Worm (Caenorhabditis elegans) whole organism, L2 larva: ENCODE results near the gene pct-1.
A peak's percentile ranks its signal among the peaks of the same experiment; 100 is the strongest.

Experiments
- R02D3.7 ChIP-seq: fragments of 150-350 bp; optimal IDR thresholded peaks from 2 replicates; lab custom pipeline; 2014; ENCODE audit warnings: missing biosample characterization, missing genetic modification characterization
- Y55F3AM.14 ChIP-seq: fragments of 200-800 bp; sonication (Bioruptor generic); optimal IDR thresholded peaks from 2 replicates; lab custom pipeline; 2018; ENCODE audit warnings: mild to moderate bottlenecking, missing genetic modification characterization, missing compliant biosample characterization
- ZK546.5 ChIP-seq: sonication (generic microtip); optimal IDR thresholded peaks from 2 replicates; lab custom pipeline; 2017; ENCODE audit warnings: missing biosample characterization, missing genetic modification characterization
- alr-1 ChIP-seq: fragments of 150-350 bp; optimal IDR thresholded peaks from 2 replicates; lab custom pipeline; 2014; ENCODE audit warnings: missing biosample characterization, missing genetic modification characterization
- aly-2 ChIP-seq: fragments of 150-350 bp; optimal IDR thresholded peaks from 2 replicates; lab custom pipeline; 2014; ENCODE audit warnings: missing biosample characterization, missing genetic modification characterization
- ama-1 ChIP-seq: fragments of 150-350 bp; optimal IDR thresholded peaks from 2 replicates; lab custom pipeline; 2018; ENCODE audit warnings: inconsistent platforms
- blmp-1 ChIP-seq: sonication (generic microtip); optimal IDR thresholded peaks from 2 replicates; lab custom pipeline; 2017; ENCODE audit warnings: missing genetic modification characterization, mild to moderate bottlenecking, missing compliant biosample characterization, antibody characterized with exemption, moderate library complexity; ENCODE audit not compliant: insufficient read depth
- ceh-16 ChIP-seq: fragments of 150-350 bp; optimal IDR thresholded peaks from 2 replicates; lab custom pipeline; 2014; ENCODE audit warnings: missing biosample characterization, missing genetic modification characterization
- ceh-82 ChIP-seq: fragments of 150-350 bp; optimal IDR thresholded peaks from 2 replicates; lab custom pipeline; 2014; ENCODE audit warnings: missing biosample characterization, missing genetic modification characterization
- dmd-4 ChIP-seq: sonication (generic microtip); optimal IDR thresholded peaks from 2 replicates; lab custom pipeline; 2017; ENCODE audit warnings: missing biosample characterization, missing genetic modification characterization
- fos-1 ChIP-seq: fragments of 150-350 bp; optimal IDR thresholded peaks from 2 replicates; lab custom pipeline; 2014; ENCODE audit warnings: missing biosample characterization, missing genetic modification characterization
- lin-11 ChIP-seq: fragments of 150-350 bp; sonication (generic microtip); optimal IDR thresholded peaks from 2 replicates; lab custom pipeline; 2014; ENCODE audit warnings: missing biosample characterization, missing genetic modification characterization, inconsistent platforms, mixed read lengths
- lin-13 ChIP-seq: fragments of 150-350 bp; optimal IDR thresholded peaks from 2 replicates; lab custom pipeline; 2014; ENCODE audit warnings: missing biosample characterization, missing genetic modification reagents, missing genetic modification characterization
- lin-39 ChIP-seq: fragments of 150-350 bp; optimal IDR thresholded peaks from 2 replicates; lab custom pipeline; 2014; ENCODE audit warnings: missing biosample characterization, missing genetic modification reagents, missing genetic modification characterization
- lsy-2 ChIP-seq, 2 experiments: fragments of 150-350 bp in 1 of 2; sonication (generic microtip) in 1 of 2; optimal IDR thresholded peaks; 2 replicates each; lab custom pipeline; 2014 to 2017; ENCODE audit warnings: missing biosample characterization in 2 of 2, missing genetic modification characterization in 2 of 2
- mab-5 ChIP-seq: fragments of 150-350 bp; optimal IDR thresholded peaks from 2 replicates; lab custom pipeline; 2014; ENCODE audit warnings: missing biosample characterization, missing genetic modification characterization
- mbf-1 ChIP-seq: sonication (generic microtip); optimal IDR thresholded peaks from 2 replicates; lab custom pipeline; 2017; ENCODE audit warnings: missing biosample characterization, missing genetic modification characterization
- mdl-1 ChIP-seq, 2 experiments: fragments of 150-350 bp in 1 of 2; sonication (generic microtip) in 1 of 2; optimal IDR thresholded peaks; 2 replicates each; lab custom pipeline; 2017; ENCODE audit warnings: missing biosample characterization in 2 of 2, missing genetic modification characterization in 2 of 2
- nhr-10 ChIP-seq: sonication (generic microtip); optimal IDR thresholded peaks from 2 replicates; lab custom pipeline; 2017; ENCODE audit warnings: missing biosample characterization, missing genetic modification characterization
- nhr-11 ChIP-seq: fragments of 150-350 bp; optimal IDR thresholded peaks from 2 replicates; lab custom pipeline; 2014; ENCODE audit warnings: missing biosample characterization, missing genetic modification characterization
- nhr-12 ChIP-seq: fragments of 150-350 bp; optimal IDR thresholded peaks from 2 replicates; lab custom pipeline; 2014; ENCODE audit warnings: missing biosample characterization, missing genetic modification characterization
- nhr-129 ChIP-seq: fragments of 150-350 bp; optimal IDR thresholded peaks from 2 replicates; lab custom pipeline; 2014; ENCODE audit warnings: missing biosample characterization, missing genetic modification characterization
- nhr-21 ChIP-seq: fragments of 150-350 bp; optimal IDR thresholded peaks from 2 replicates; lab custom pipeline; 2014; ENCODE audit warnings: missing biosample characterization, missing genetic modification characterization
- nhr-23 ChIP-seq: fragments of 150-350 bp; optimal IDR thresholded peaks from 2 replicates; lab custom pipeline; 2014; ENCODE audit warnings: missing biosample characterization, missing genetic modification reagents, missing genetic modification characterization
- nhr-237 ChIP-seq: fragments of 150-350 bp; optimal IDR thresholded peaks from 2 replicates; lab custom pipeline; 2014; ENCODE audit warnings: missing biosample characterization, missing genetic modification characterization
- nhr-25 ChIP-seq: fragments of 150-350 bp; sonication (generic microtip); optimal IDR thresholded peaks from 3 replicates; lab custom pipeline; 2014; ENCODE audit warnings: missing biosample characterization, missing genetic modification characterization
- nhr-6 ChIP-seq: fragments of 150-350 bp; optimal IDR thresholded peaks from 2 replicates; lab custom pipeline; 2014; ENCODE audit warnings: missing biosample characterization, missing genetic modification characterization
- nhr-77 ChIP-seq: fragments of 150-350 bp; optimal IDR thresholded peaks from 2 replicates; lab custom pipeline; 2014; ENCODE audit warnings: missing biosample characterization, missing genetic modification characterization
- peb-1 ChIP-seq: fragments of 150-350 bp; optimal IDR thresholded peaks from 2 replicates; lab custom pipeline; 2014; ENCODE audit warnings: missing biosample characterization, missing genetic modification characterization
- sem-4 ChIP-seq: fragments of 150-350 bp; optimal IDR thresholded peaks from 2 replicates; lab custom pipeline; 2014; ENCODE audit warnings: missing biosample characterization, missing genetic modification reagents, missing genetic modification characterization
- skn-1 ChIP-seq: sonication (generic microtip); optimal IDR thresholded peaks from 2 replicates; lab custom pipeline; 2017; ENCODE audit warnings: missing biosample characterization, missing genetic modification characterization
- sma-3 ChIP-seq: sonication (generic microtip); optimal IDR thresholded peaks from 2 replicates; lab custom pipeline; 2016; ENCODE audit warnings: missing genetic modification reagents, missing genetic modification characterization, missing compliant biosample characterization
- snpc-4 ChIP-seq: fragments of 150-350 bp; optimal IDR thresholded peaks from 2 replicates; lab custom pipeline; 2014; ENCODE audit warnings: missing biosample characterization, missing genetic modification characterization
- unc-39 ChIP-seq: fragments of 150-350 bp; optimal IDR thresholded peaks from 2 replicates; lab custom pipeline; 2014; ENCODE audit warnings: missing biosample characterization, missing genetic modification characterization
- unc-55 ChIP-seq: fragments of 150-350 bp; sonication (generic microtip); optimal IDR thresholded peaks from 3 replicates; lab custom pipeline; 2014; ENCODE audit warnings: missing biosample characterization, missing genetic modification reagents, missing genetic modification characterization
- unc-62 ChIP-seq: fragments of 150-350 bp; optimal IDR thresholded peaks from 2 replicates; lab custom pipeline; 2014; ENCODE audit warnings: missing biosample characterization, missing genetic modification reagents, missing genetic modification characterization
- ztf-4 ChIP-seq: fragments of 150-350 bp; optimal IDR thresholded peaks from 2 replicates; lab custom pipeline; 2014; ENCODE audit warnings: missing biosample characterization, missing genetic modification characterization

Gene pct-1

DNA sequence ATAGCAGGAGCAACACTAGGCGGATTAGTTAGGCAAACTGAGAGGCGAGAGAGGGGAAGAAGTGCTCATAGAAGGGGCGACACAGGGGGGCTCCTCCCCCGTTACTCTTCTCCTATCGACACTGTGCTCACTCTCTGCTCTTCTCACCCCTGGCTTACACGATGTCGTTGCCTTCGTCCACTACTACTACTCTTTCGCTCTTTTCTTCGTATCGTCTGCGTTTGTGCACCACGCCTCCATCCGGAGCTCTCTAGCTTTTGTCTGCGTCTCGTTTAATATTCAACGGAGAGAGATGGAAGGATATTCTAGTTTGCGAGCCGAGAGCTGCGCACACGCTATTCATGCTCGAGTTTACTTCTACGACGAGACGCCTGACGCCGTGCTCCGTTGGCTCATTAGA lies 7.0 kb downstream of the pct-1 start (continued):
- TF ChIP-seq nhr-25 (tag; lab: Kevin White, UChicago), result no peak
- TF ChIP-seq nhr-21 (tag; lab: Kevin White, UChicago), result no peak
- no peak for TF ChIP-seq nhr-77 (tag; lab: Kevin White, UChicago)
- no peak for TF ChIP-seq nhr-10 (tag; lab: Kevin White, UChicago)
- TF ChIP-seq lsy-2 (tag; optimal IDR thresholded peaks at IDR 0.05; lab: Kevin White, UChicago), result peak in 1 of 2 experiments; percentile 44
- TF ChIP-seq R02D3.7, result no peak
- TF ChIP-seq skn-1 (tag; lab: Kevin White, UChicago), result no peak
- TF ChIP-seq lin-39 (tag; lab: Kevin White, UChicago), result no peak
- TF ChIP-seq nhr-237 (tag; lab: Kevin White, UChicago), result no peak
- TF ChIP-seq nhr-129, result peak; percentile 65
- no peak for TF ChIP-seq nhr-11
- no peak for TF ChIP-seq sma-3 (GFP tag; lab: Kevin White, UChicago)
- no peak for TF ChIP-seq nhr-23
- no peak for TF ChIP-seq dmd-4 (tag; lab: Kevin White, UChicago)
- no peak for TF ChIP-seq nhr-12 (tag; lab: Kevin White, UChicago)
- no peak for TF ChIP-seq mab-5 (tag; lab: Kevin White, UChicago)
- TF ChIP-seq, all 48 proteins: peak for 14

DNA sequence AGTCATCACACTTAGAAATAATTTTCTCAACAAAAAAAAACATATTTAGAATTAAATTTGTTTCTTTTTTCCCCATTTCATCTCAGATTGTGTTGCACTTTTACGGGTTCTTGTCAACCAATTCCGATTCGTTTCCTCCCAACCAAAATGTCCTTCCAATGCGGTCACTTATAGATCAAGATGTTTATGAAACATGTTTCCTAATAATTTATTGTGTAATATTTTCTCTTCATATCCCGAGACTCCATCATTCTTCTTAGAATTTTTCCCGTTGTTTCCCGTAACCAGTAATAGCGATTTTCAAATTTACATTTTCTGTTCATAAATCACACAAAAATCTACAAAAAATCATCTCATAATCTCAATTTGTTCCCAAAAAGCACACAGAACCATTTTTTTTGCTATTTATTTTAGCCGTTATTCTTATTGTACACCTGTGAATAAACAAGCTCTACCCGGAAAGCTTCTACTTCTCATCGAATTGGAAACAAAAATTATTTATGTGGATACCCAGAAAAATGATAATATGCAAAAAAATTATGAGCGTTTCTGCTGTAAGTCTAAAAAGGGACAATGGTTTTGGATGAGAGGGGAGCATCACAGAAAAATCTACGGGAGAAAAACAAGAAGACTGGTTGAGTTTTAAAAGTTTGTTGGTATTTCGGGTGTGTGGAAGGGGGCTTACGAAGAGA lies 12.3 kb downstream of the pct-1 start:
- no peak for TF ChIP-seq fos-1 (tag; lab: Kevin White, UChicago)
- no peak for TF ChIP-seq blmp-1 (tag; lab: Kevin White, UChicago)
- TF ChIP-seq mab-5 (tag; lab: Kevin White, UChicago), result no peak
- no peak for TF ChIP-seq ceh-82 (tag; lab: Kevin White, UChicago)
- TF ChIP-seq lin-13, result no peak
- no peak for TF ChIP-seq R02D3.7
- no peak for TF ChIP-seq unc-39 (tag; lab: Kevin White, UChicago)
- TF ChIP-seq nhr-21 (tag; lab: Kevin White, UChicago), result no peak
- no peak for TF ChIP-seq mdl-1 (tag; optimal IDR thresholded peaks at IDR 0.05; lab: Kevin White, UChicago)

DNA sequence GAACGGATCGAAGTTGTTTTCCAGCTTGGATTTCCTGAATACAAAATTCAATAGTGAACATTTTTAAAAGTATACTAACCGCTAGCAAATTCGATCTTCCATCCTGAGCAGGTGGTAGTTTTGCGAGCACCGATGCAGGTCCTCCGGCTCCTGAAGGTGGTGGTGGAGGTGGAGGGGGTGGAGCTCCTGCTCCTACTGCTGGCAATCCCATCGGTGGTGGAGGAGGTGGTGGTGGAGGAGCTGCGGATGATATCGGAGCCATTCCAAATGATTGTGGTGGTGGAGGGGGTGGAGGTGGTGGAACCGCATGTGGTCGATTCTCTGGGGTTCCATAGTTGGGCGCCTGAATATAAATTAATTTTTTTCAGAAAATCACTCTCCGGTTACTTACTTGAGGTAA lies 13.4 kb downstream of the pct-1 start:
- no peak for TF ChIP-seq ztf-4 (tag; lab: Kevin White, UChicago)
- TF ChIP-seq sem-4 (tag; lab: Kevin White, UChicago), result no peak
- no peak for TF ChIP-seq unc-39 (tag; lab: Kevin White, UChicago)
- no peak for TF ChIP-seq alr-1
- TF ChIP-seq nhr-11, result no peak
- TF ChIP-seq aly-2 (tag; lab: Kevin White, UChicago), result no peak
- TF ChIP-seq blmp-1 (tag; lab: Kevin White, UChicago), result no peak
- TF ChIP-seq Y55F3AM.14 (GFP tag; lab: Kevin White, UChicago), result no peak
- TF ChIP-seq nhr-6, result no peak
- no peak for TF ChIP-seq lin-39 (tag; lab: Kevin White, UChicago)
- no peak for TF ChIP-seq ceh-82 (tag; lab: Kevin White, UChicago)
- no peak for TF ChIP-seq lsy-2 (tag; optimal IDR thresholded peaks at IDR 0.05; lab: Kevin White, UChicago)
- TF ChIP-seq skn-1 (tag; lab: Kevin White, UChicago), result no peak
- TF ChIP-seq nhr-129, result no peak
- TF ChIP-seq nhr-21 (tag; lab: Kevin White, UChicago), result no peak

DNA sequence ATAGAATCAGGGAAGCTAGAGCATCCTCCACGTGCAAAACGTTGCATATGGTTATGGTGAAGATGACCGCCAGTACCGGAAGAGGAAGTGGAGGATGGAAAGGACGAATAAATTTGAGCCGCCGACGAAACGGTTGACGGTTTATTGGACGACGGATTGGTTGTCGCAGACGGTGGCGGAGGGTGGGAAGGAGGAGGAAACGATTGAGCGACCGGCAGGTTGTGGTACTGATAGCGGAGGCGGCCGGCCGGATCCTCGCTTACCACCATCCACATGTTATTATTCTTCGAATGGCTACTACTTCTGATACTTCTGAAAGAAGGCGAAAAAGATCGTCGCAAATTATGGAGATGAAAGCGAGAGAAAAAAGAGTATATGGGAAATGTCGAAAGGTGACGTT lies 16.6 kb downstream of the pct-1 start:
- TF ChIP-seq nhr-12 (tag; lab: Kevin White, UChicago), result no peak
- TF ChIP-seq snpc-4, result no peak
- no peak for TF ChIP-seq unc-62 (GFP tag; lab: Kevin White, UChicago)
- TF ChIP-seq, all 48 proteins: peak for 0

DNA sequence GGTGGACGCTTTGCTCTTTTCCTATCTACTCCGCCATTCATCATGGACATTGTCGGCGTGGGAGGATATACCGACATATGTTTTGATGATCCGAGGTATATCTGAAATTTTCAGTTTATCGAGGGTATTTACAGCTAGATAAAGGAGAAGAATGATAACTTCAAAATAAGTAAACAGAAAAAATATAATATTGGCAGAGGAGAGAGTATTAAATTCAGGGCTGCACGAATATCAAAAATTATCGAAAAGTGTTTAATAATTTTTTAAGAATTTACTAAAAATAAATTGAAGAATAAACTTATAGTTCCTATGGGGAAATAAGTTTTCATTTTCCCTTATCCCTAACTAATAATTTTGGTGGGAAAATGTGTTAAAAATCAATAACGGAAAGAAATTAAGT lies 22.6 kb downstream of the pct-1 start, which contains the start of gene wsp-1:
Gene wsp-1 (minus strand): TSS at position 101 of the 400 bp plus-strand sequence.
- no peak for TF ChIP-seq fos-1 (tag; lab: Kevin White, UChicago)
- TF ChIP-seq mbf-1 (tag; lab: Kevin White, UChicago), result no peak
- no peak for TF ChIP-seq nhr-237 (tag; lab: Kevin White, UChicago)

DNA sequence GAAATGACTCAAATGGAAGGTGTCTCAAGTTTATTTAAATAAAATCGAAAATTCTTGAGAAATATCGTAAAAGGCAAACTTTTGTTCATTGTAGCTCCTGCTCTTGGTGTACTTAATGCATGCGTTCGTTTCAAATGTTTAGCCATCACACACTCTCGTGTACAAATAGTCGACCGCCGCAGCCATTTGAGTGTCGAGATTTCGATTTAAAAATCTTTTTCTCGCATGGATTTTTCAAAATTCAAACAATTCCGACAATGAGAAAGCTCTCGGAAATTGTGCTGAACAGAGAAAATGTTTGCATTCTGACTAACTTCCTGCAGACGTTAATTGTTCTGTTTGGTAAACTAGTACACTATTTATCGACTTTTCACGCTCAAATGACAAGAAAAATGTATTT lies 23.0 kb downstream of the pct-1 start:
- TF ChIP-seq unc-55 (GFP tag; lab: Kevin White, UChicago) (no peak), skn-1 (tag; lab: Kevin White, UChicago) (no peak), sem-4 (tag; lab: Kevin White, UChicago) (no peak), lin-39 (tag; lab: Kevin White, UChicago) (no peak), nhr-6 (no peak), mbf-1 (tag; lab: Kevin White, UChicago) (no peak), lin-11 (tag; lab: Kevin White, UChicago) (no peak), snpc-4 (no peak), nhr-25 (tag; lab: Kevin White, UChicago) (no peak), peb-1 (tag; lab: Kevin White, UChicago) (no peak), fos-1 (tag; lab: Kevin White, UChicago) (no peak), ceh-16 (no peak), ZK546.5 (no peak), nhr-12 (tag; lab: Kevin White, UChicago) (no peak), ama-1 (lab: Kevin White, UChicago) (no peak)
- TF ChIP-seq, all 48 proteins: peak for 0
